Fruit fly (Drosophila melanogaster) whole organism, embryonic: Measurements from ENCODE around the gene Spt20.

ENCODE experiments used
- CG12299 ChIP-seq: fragments of 200-800 bp; sonication (Bioruptor generic); optimal IDR thresholded peaks from 2 replicates; lab custom pipeline; 2018; ENCODE audit warnings: missing biosample characterization, mild to moderate bottlenecking, missing genetic modification characterization
- CG14441 ChIP-seq: fragments of 200-800 bp; sonication (Bioruptor generic); IDR thresholded peaks from 2 replicates; pipeline ENCODE4 v1.3.6; 2022; ENCODE audit warnings: missing biosample characterization, missing genetic modification characterization
- CG17829 ChIP-seq: fragments of 200-800 bp; optimal IDR thresholded peaks from 2 replicates; lab custom pipeline; 2019; ENCODE audit warnings: missing biosample characterization, mild to moderate bottlenecking, missing genetic modification characterization, moderate library complexity
- CG1792 ChIP-seq: fragments of 200-800 bp; sonication (Bioruptor generic); optimal IDR thresholded peaks from 2 replicates; lab custom pipeline; 2016; ENCODE audit warnings: missing biosample characterization, missing genetic modification characterization
- CG1832 ChIP-seq: fragments of 200-800 bp; sonication (Bioruptor generic); optimal IDR thresholded peaks from 2 replicates; lab custom pipeline; 2017; ENCODE audit warnings: missing biosample characterization, mild to moderate bottlenecking, missing genetic modification characterization, inconsistent platforms
- CG2116 ChIP-seq: fragments of 200-800 bp; sonication (Bioruptor generic); optimal IDR thresholded peaks from 3 replicates; lab custom pipeline; 2018; ENCODE audit warnings: missing biosample characterization, mild to moderate bottlenecking, missing genetic modification characterization
- CG33213 ChIP-seq: fragments of 200-800 bp; sonication (Bioruptor generic); optimal IDR thresholded peaks from 3 replicates; lab custom pipeline; 2016; ENCODE audit warnings: missing biosample characterization, missing genetic modification characterization
- CG3847 ChIP-seq: fragments of 200-800 bp; sonication (Bioruptor generic); IDR thresholded peaks from 2 replicates; pipeline ENCODE4 v1.3.6; 2022; ENCODE audit warnings: missing biosample characterization, missing genetic modification characterization
- CG3995 ChIP-seq: fragments of 200-800 bp; sonication (Bioruptor generic); optimal IDR thresholded peaks from 3 replicates; lab custom pipeline; 2016; ENCODE audit warnings: missing biosample characterization, missing genetic modification characterization
- CG6254 ChIP-seq: fragments of 200-800 bp; sonication (Bioruptor generic); optimal IDR thresholded peaks from 3 replicates; lab custom pipeline; 2017; ENCODE audit warnings: mild to moderate bottlenecking, missing biosample characterization, missing genetic modification reagents, missing genetic modification characterization
- CG6813 ChIP-seq: fragments of 200-800 bp; sonication (Bioruptor generic); optimal IDR thresholded peaks from 2 replicates; lab custom pipeline; 2017; ENCODE audit warnings: missing biosample characterization, missing genetic modification characterization, mild to moderate bottlenecking, moderate library complexity, missing genetic modification reagents
- CG7928 ChIP-seq: fragments of 200-800 bp; sonication (Bioruptor generic); optimal IDR thresholded peaks from 2 replicates; lab custom pipeline; 2017; ENCODE audit warnings: missing biosample characterization, mild to moderate bottlenecking, missing genetic modification characterization
- CG7987 ChIP-seq: fragments of 200-800 bp; sonication (Bioruptor generic); optimal IDR thresholded peaks from 2 replicates; lab custom pipeline; 2018; ENCODE audit warnings: missing biosample characterization, mild to moderate bottlenecking, missing genetic modification characterization, moderate library complexity
- D19A ChIP-seq: fragments of 200-800 bp; optimal IDR thresholded peaks from 3 replicates; lab custom pipeline; 2019; ENCODE audit warnings: missing biosample characterization, mild to moderate bottlenecking, missing genetic modification characterization, moderate library complexity
- Dad ChIP-seq: fragments of 200-800 bp; sonication (Bioruptor generic); optimal IDR thresholded peaks from 3 replicates; lab custom pipeline; 2016; ENCODE audit warnings: missing biosample characterization, missing genetic modification characterization
- Dek ChIP-seq: fragments of 200-800 bp; sonication (Bioruptor generic); optimal IDR thresholded peaks from 3 replicates; lab custom pipeline; 2019; ENCODE audit warnings: missing biosample characterization, mild to moderate bottlenecking, missing genetic modification characterization, moderate library complexity
- Dip3 ChIP-seq: fragments of 200-800 bp; sonication (Bioruptor generic); optimal IDR thresholded peaks from 3 replicates; lab custom pipeline; 2016; ENCODE audit warnings: missing biosample characterization, missing genetic modification characterization
- Dp ChIP-seq: fragments of 200-800 bp; sonication (Bioruptor generic); optimal IDR thresholded peaks from 2 replicates; lab custom pipeline; 2018; ENCODE audit warnings: missing biosample characterization, mild to moderate bottlenecking, missing genetic modification characterization, moderate library complexity
- Drgx ChIP-seq: fragments of 200-800 bp; sonication (Bioruptor generic); IDR thresholded peaks from 2 replicates; pipeline ENCODE4 v1.3.6; 2022; ENCODE audit warnings: missing biosample characterization, missing genetic modification characterization
- E2f1 ChIP-seq: fragments of 200-800 bp; sonication (Bioruptor generic); IDR thresholded peaks from 2 replicates; pipeline ENCODE4 v1.3.6; 2022; ENCODE audit warnings: missing biosample characterization, missing genetic modification characterization
- Fer1 ChIP-seq: fragments of 200-800 bp; sonication (Bioruptor generic); optimal IDR thresholded peaks from 2 replicates; lab custom pipeline; 2017; ENCODE audit warnings: missing biosample characterization, mild to moderate bottlenecking, missing genetic modification characterization
- Mad ChIP-seq: fragments of 200-800 bp; sonication (Bioruptor generic); optimal IDR thresholded peaks from 2 replicates; lab custom pipeline; 2016; ENCODE audit warnings: missing biosample characterization, missing genetic modification characterization
- Med ChIP-seq: fragments of 200-800 bp; sonication (Bioruptor generic); peaks from one replicate; lab custom pipeline; 2016; ENCODE audit warnings: missing biosample characterization, missing genetic modification characterization, mild to moderate bottlenecking, inconsistent platforms, moderate library complexity
- Rfx ChIP-seq: fragments of 200-800 bp; sonication (Bioruptor generic); IDR thresholded peaks from 2 replicates; pipeline ENCODE4 v1.3.6; 2022; ENCODE audit warnings: missing biosample characterization, missing genetic modification characterization
- Scr ChIP-seq: fragments of 200-800 bp; sonication (Bioruptor generic); IDR thresholded peaks from 2 replicates; pipeline ENCODE4 v1.3.6; 2022; ENCODE audit warnings: missing biosample characterization, missing genetic modification characterization; ENCODE audit not compliant: partially characterized antibody
- Sox100B ChIP-seq: fragments of 200-800 bp; sonication (Bioruptor generic); optimal IDR thresholded peaks from 3 replicates; lab custom pipeline; 2018; ENCODE audit warnings: missing biosample characterization, mild to moderate bottlenecking, missing genetic modification characterization
- ac ChIP-seq: fragments of 200-800 bp; sonication (Bioruptor generic); optimal IDR thresholded peaks from 3 replicates; lab custom pipeline; 2017; ENCODE audit warnings: missing biosample characterization, mild to moderate bottlenecking, missing genetic modification characterization
- ap ChIP-seq: fragments of 200-800 bp; sonication (Bioruptor generic); IDR thresholded peaks from 2 replicates; pipeline ENCODE4 v1.3.6; 2022; ENCODE audit warnings: missing biosample characterization, missing genetic modification characterization
- ato ChIP-seq: fragments of 200-800 bp; sonication (Bioruptor generic); IDR thresholded peaks from 2 replicates; pipeline ENCODE4 v1.3.6; 2022; ENCODE audit warnings: missing biosample characterization, missing genetic modification characterization; ENCODE audit not compliant: partially characterized antibody
- crol ChIP-seq: fragments of 200-800 bp; sonication (Bioruptor generic); IDR thresholded peaks from 2 replicates; pipeline ENCODE4 v1.3.6; 2022; ENCODE audit warnings: missing biosample characterization, missing genetic modification characterization
- dimm ChIP-seq: fragments of 200-800 bp; sonication (Bioruptor generic); IDR thresholded peaks from 2 replicates; pipeline ENCODE4 v1.3.6; 2022; ENCODE audit warnings: missing biosample characterization, missing genetic modification characterization
- dmrt11E ChIP-seq: fragments of 200-800 bp; sonication (Bioruptor generic); optimal IDR thresholded peaks from 3 replicates; lab custom pipeline; 2018; ENCODE audit warnings: missing biosample characterization, mild to moderate bottlenecking, missing genetic modification characterization, moderate library complexity
- fd102C ChIP-seq: fragments of 200-800 bp; sonication (Bioruptor generic); optimal IDR thresholded peaks from 2 replicates; lab custom pipeline; 2018; ENCODE audit warnings: missing biosample characterization, mild to moderate bottlenecking, missing genetic modification characterization, moderate library complexity
- fd64A ChIP-seq: fragments of 200-800 bp; sonication (Bioruptor generic); optimal IDR thresholded peaks from 3 replicates; lab custom pipeline; 2018; ENCODE audit warnings: missing biosample characterization, mild to moderate bottlenecking, missing genetic modification characterization
- gfzf ChIP-seq: fragments of 200-800 bp; sonication (Bioruptor generic); optimal IDR thresholded peaks from 2 replicates; lab custom pipeline; 2016; ENCODE audit warnings: missing biosample characterization, mild to moderate bottlenecking, missing genetic modification characterization, moderate library complexity
- hkb ChIP-seq, 2 experiments: fragments of 200-800 bp in 1 of 2; fragments of >200 bp in 1 of 2; sonication (Bioruptor generic) in 1 of 2; IDR thresholded peaks in 1 of 2; optimal IDR thresholded peaks in 1 of 2; 2 replicates each; pipeline versions ENCODE4 v1.3.6 to Lab custom; 2017 to 2022; ENCODE audit warnings: missing biosample characterization in 1 of 2, missing genetic modification characterization in 1 of 2
- nerfin-2 ChIP-seq: fragments of 200-800 bp; sonication (Bioruptor generic); IDR thresholded peaks from 2 replicates; pipeline ENCODE4 v1.3.6; 2022; ENCODE audit warnings: missing biosample characterization, missing genetic modification characterization; ENCODE audit not compliant: partially characterized antibody
- pho ChIP-seq: fragments of 200-800 bp; sonication (Bioruptor generic); optimal IDR thresholded peaks from 2 replicates; lab custom pipeline; 2016; ENCODE audit warnings: missing biosample characterization, missing genetic modification characterization
- pita ChIP-seq: fragments of 200-800 bp; sonication (Bioruptor generic); optimal IDR thresholded peaks from 2 replicates; lab custom pipeline; 2017; ENCODE audit warnings: missing biosample characterization, mild to moderate bottlenecking, missing genetic modification characterization
- psq ChIP-seq: fragments of 200-800 bp; sonication (Bioruptor generic); optimal IDR thresholded peaks from 2 replicates; lab custom pipeline; 2017; ENCODE audit warnings: missing biosample characterization, missing genetic modification characterization
- pzg ChIP-seq: fragments of 200-800 bp; sonication (Bioruptor generic); optimal IDR thresholded peaks from 3 replicates; lab custom pipeline; 2018; ENCODE audit warnings: missing biosample characterization, mild to moderate bottlenecking, missing genetic modification characterization, moderate library complexity
- salm ChIP-seq: fragments of 200-800 bp; sonication (Bioruptor generic); optimal IDR thresholded peaks from 2 replicates; lab custom pipeline; 2018; ENCODE audit warnings: missing biosample characterization, mild to moderate bottlenecking, missing genetic modification characterization
- sens ChIP-seq: fragments of 200-800 bp; sonication (Bioruptor generic); peaks from one replicate; lab custom pipeline; 2016; ENCODE audit warnings: missing biosample characterization, missing genetic modification characterization
- seq ChIP-seq: fragments of 200-800 bp; sonication (Bioruptor generic); IDR thresholded peaks from 2 replicates; pipeline ENCODE4 v1.3.6; 2022; ENCODE audit warnings: missing biosample characterization, missing genetic modification characterization
- sna ChIP-seq: fragments of 200-800 bp; sonication (Bioruptor generic); IDR thresholded peaks from 2 replicates; pipeline ENCODE4 v1.3.6; 2022; ENCODE audit warnings: missing biosample characterization, missing genetic modification characterization; ENCODE audit not compliant: partially characterized antibody
- stc ChIP-seq: fragments of 200-800 bp; sonication (Bioruptor generic); IDR thresholded peaks from 2 replicates; pipeline ENCODE4 v1.3.6; 2022; ENCODE audit warnings: missing biosample characterization, missing genetic modification characterization
- zen2 ChIP-seq: fragments of 200-800 bp; sonication (Bioruptor generic); IDR thresholded peaks from 3 replicates; pipeline ENCODE4 v1.3.6; 2022; ENCODE audit warnings: missing biosample characterization, missing genetic modification characterization; ENCODE audit not compliant: partially characterized antibody
- zfh1 ChIP-seq: fragments of 200-800 bp; sonication (Bioruptor generic); IDR thresholded peaks from 3 replicates; pipeline ENCODE4 v1.3.6; 2022; ENCODE audit warnings: missing biosample characterization, missing genetic modification characterization
- zfh2 ChIP-seq: fragments of 200-800 bp; sonication (Bioruptor generic); optimal IDR thresholded peaks from 2 replicates; lab custom pipeline; 2016; ENCODE audit warnings: missing biosample characterization, missing genetic modification characterization

The Spt20 gene

DNA sequence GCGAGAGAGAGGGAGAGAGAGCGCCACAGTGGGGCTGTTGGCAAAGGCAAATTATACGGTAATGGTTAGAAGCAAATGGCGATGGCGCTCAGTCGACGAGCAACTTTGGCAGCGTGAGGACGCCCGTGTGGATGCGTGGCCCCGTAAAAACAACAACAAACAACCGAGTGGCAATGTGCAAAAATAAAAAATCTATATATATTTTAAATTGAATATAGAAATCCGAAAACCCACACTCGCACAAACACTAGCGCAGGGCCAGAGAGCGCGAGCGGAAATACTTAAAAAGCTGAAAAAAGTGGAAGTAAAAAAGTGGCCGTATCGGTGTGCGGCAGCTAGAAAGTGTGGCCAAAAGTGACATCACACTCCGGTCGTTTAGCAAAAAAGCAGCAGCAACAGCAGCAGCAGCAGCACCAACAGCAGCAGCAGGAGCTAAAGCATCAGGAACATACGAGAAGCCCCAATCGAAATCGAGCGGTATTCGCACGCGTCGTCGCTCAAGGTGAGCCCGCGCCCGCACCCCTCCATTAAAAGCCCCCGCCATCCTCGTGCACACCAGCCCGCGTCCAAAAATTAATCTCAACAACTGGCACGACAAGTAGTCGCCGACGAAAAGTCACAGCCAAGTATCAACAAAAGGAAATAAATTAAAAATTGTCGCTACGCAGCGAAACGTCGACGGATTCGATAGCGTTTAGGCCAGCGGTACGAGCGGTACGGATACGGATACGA, 24.9 kb upstream of the Spt20 start, which contains the start of gene stv (continued):
- no peak for TF ChIP-seq sens (GFP tag; lab: Kevin White, UChicago)
- no peak for TF ChIP-seq Dp
- TF ChIP-seq crol, result peak; percentile 70
- TF ChIP-seq zfh1 (GFP tag; lab: Robert Waterston, UW), result no peak
- TF ChIP-seq Dip3 (GFP tag; lab: Kevin White, UChicago), result no peak
- no peak for TF ChIP-seq ac (GFP tag; lab: Kevin White, UChicago)
- TF ChIP-seq CG12299, result no peak
- no peak for TF ChIP-seq CG7987 (GFP tag; lab: Kevin White, UChicago)
- no peak for TF ChIP-seq D19A
- no peak for TF ChIP-seq fd64A (GFP tag; lab: Kevin White, UChicago)
- TF ChIP-seq fd102C (GFP tag; lab: Kevin White, UChicago), result no peak
- no peak for TF ChIP-seq CG3995 (GFP tag; lab: Kevin White, UChicago)
- TF ChIP-seq Med (GFP tag; lab: Kevin White, UChicago), result peak; percentile 49
- TF ChIP-seq ap (GFP tag; lab: Robert Waterston, UW), result no peak
- peak; percentile 27; the same call in 1 of the 2 replicates for TF ChIP-seq CG14441 (GFP tag; lab: Robert Waterston, UW)
- TF ChIP-seq psq (GFP tag; lab: Kevin White, UChicago), result no peak
- no peak for TF ChIP-seq pho (GFP tag; lab: Kevin White, UChicago)
- no peak for TF ChIP-seq Mad
- TF ChIP-seq Dek (tag; lab: Kevin White, UChicago), result peak; percentile 34
- TF ChIP-seq E2f1 (GFP tag; lab: Robert Waterston, UW), result no peak
- no peak for TF ChIP-seq Fer1 (GFP tag; lab: Kevin White, UChicago)
- no peak for TF ChIP-seq dmrt11E (tag; lab: Kevin White, UChicago)
- peak; percentile 25; the same call in 1 of the 2 replicates for TF ChIP-seq Scr (GFP tag; lab: Robert Waterston, UW)
- TF ChIP-seq CG3847 (GFP tag; lab: Robert Waterston, UW), result no peak
- no peak for TF ChIP-seq CG33213 (GFP tag; lab: Kevin White, UChicago)
- no peak; the same call in 1 of the 2 replicates for TF ChIP-seq ato
- TF ChIP-seq nerfin-2, result no peak
- TF ChIP-seq gfzf (GFP tag; lab: Kevin White, UChicago), result no peak
- TF ChIP-seq Dad (GFP tag; lab: Kevin White, UChicago), result no peak
- TF ChIP-seq CG1792 (GFP tag; lab: Kevin White, UChicago), result no peak
- TF ChIP-seq CG7928, result no peak
- TF ChIP-seq Drgx (GFP tag; lab: Robert Waterston, UW), result no peak; the same call in 1 of the 2 replicates
- TF ChIP-seq CG1832 (GFP tag; lab: Kevin White, UChicago), result no peak
- TF ChIP-seq zfh2 (GFP tag; lab: Kevin White, UChicago), result no peak
- TF ChIP-seq pzg (GFP tag; lab: Kevin White, UChicago), result no peak
- TF ChIP-seq Rfx (GFP tag; lab: Robert Waterston, UW), result peak; percentile 45; the same call in 1 of the 2 replicates
- TF ChIP-seq CG17829 (tag; lab: Kevin White, UChicago), result no peak
- TF ChIP-seq dimm, result no peak
- no peak for TF ChIP-seq zen2
- no peak for TF ChIP-seq seq
- TF ChIP-seq pita (GFP tag; lab: Kevin White, UChicago), result no peak
- no peak for TF ChIP-seq salm
- TF ChIP-seq hkb (optimal IDR thresholded peaks at IDR 0.05; lab: Kevin White, UChicago), result no peak
- TF ChIP-seq hkb (GFP tag; IDR thresholded peaks at IDR 0.05; lab: Robert Waterston, UW), result peak; percentile 42
- TF ChIP-seq stc (GFP tag; lab: Robert Waterston, UW), result 0 out of 2 replicates have a peak, but pooled peaks have one; percentile 35
- no peak for TF ChIP-seq CG6254
- no peak for TF ChIP-seq Sox100B (GFP tag; lab: Kevin White, UChicago)
- no peak for TF ChIP-seq sna (GFP tag; lab: Robert Waterston, UW)
- TF ChIP-seq CG2116 (GFP tag; lab: Kevin White, UChicago), result no peak
- peak; percentile 7 for TF ChIP-seq CG6813
